Worm (Caenorhabditis elegans): ENCODE data around the gene Y75B8A.39.

DNA sequence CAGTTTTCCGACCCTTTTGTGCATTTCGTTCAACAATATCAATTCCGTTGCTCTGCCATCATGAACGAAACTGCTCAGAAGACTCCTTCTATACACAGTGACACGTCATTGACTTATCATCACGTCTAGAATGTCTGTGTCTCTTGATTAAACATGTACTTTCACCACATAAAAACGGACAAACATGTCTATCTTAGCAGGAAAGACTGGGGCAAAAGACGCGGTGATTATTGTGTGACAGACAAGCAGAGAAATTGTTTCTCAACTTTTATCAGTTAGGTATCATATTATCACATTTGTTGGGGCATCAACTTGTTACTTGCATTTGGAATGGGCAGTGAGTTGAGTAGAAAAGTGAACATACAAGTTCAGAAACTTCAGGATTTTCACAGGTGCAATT is 12.3 kb downstream of the Y75B8A.39 start:
- TF ChIP-seq nhr-237 (tag; optimal IDR thresholded peaks at IDR 0.05) (no peak), unc-62 (GFP tag; optimal IDR thresholded peaks at IDR 0.05) (no peak), unc-39 (tag; optimal IDR thresholded peaks at IDR 0.05) (no peak), elt-1 (tag; optimal IDR thresholded peaks at IDR 0.05; ENCODE audit: borderline replicate concordance, insufficient read depth) (no peak), mab-5 (tag; optimal IDR thresholded peaks at IDR 0.05) (no peak), lsy-2 (tag; optimal IDR thresholded peaks at IDR 0.05) (no peak), nhr-12 (tag; optimal IDR thresholded peaks at IDR 0.05) (no peak), ces-1 (GFP tag; optimal IDR thresholded peaks at IDR 0.05) (no peak), nhr-76 (tag; optimal IDR thresholded peaks at IDR 0.05) (no peak), ceh-39 (tag; optimal IDR thresholded peaks at IDR 0.05) (no peak), ceh-43 (GFP tag; optimal IDR thresholded peaks at IDR 0.05) (no peak), drap-1 (GFP tag; optimal IDR thresholded peaks at IDR 0.05) (no peak), snpc-4 (tag; optimal IDR thresholded peaks at IDR 0.05) (no peak), sem-2 (GFP tag; optimal IDR thresholded peaks at IDR 0.05) (no peak)

All from whole organism, mixed stage, embryonic.